Fruit fly (Drosophila melanogaster) whole organism, embryonic: Measurements from ENCODE around the gene RpS30.

ENCODE experiments used
- ATbp ChIP-seq: fragments of 200-800 bp; sonication (Bioruptor generic); optimal IDR thresholded peaks from 2 replicates; lab custom pipeline; 2017; ENCODE audit warnings: missing biosample characterization, mild to moderate bottlenecking, missing genetic modification characterization, missing genetic modification reagents
- Aef1 ChIP-seq: fragments of 200-800 bp; sonication (Bioruptor generic); IDR thresholded peaks from 3 replicates; pipeline ENCODE4 v1.3.6; 2022; ENCODE audit warnings: missing biosample characterization, missing genetic modification characterization
- CG10209 ChIP-seq: fragments of 200-800 bp; sonication (Bioruptor generic); optimal IDR thresholded peaks from 3 replicates; lab custom pipeline; 2017; ENCODE audit warnings: missing biosample characterization, mild to moderate bottlenecking, missing genetic modification characterization, missing genetic modification reagents
- CG12236 ChIP-seq: fragments of 200-800 bp; sonication (Bioruptor generic); optimal IDR thresholded peaks from 2 replicates; lab custom pipeline; 2016; ENCODE audit warnings: missing biosample characterization, missing genetic modification characterization
- CG1233 ChIP-seq: fragments of 200-800 bp; sonication (Bioruptor generic); optimal IDR thresholded peaks from 4 replicates; lab custom pipeline; 2018; ENCODE audit warnings: missing biosample characterization, mild to moderate bottlenecking, missing genetic modification characterization
- CG14860 ChIP-seq: fragments of 200-800 bp; sonication (Bioruptor generic); IDR thresholded peaks from 3 replicates; pipeline ENCODE4 v1.3.6; 2022; ENCODE audit warnings: missing biosample characterization, missing genetic modification characterization; ENCODE audit not compliant: partially characterized antibody
- CG1603 ChIP-seq: fragments of 200-800 bp; sonication (Bioruptor generic); optimal IDR thresholded peaks from 2 replicates; lab custom pipeline; 2019; ENCODE audit warnings: missing biosample characterization, mild to moderate bottlenecking, missing genetic modification characterization, moderate library complexity
- CG17568 ChIP-seq: fragments of 200-800 bp; sonication (Bioruptor generic); optimal IDR thresholded peaks from 2 replicates; lab custom pipeline; 2018; ENCODE audit warnings: missing biosample characterization, mild to moderate bottlenecking, missing genetic modification characterization, moderate library complexity
- CG17912 ChIP-seq: fragments of 200-800 bp; sonication (Bioruptor generic); optimal IDR thresholded peaks from 2 replicates; lab custom pipeline; 2018; ENCODE audit warnings: missing biosample characterization, mild to moderate bottlenecking, missing genetic modification characterization
- CG2678 ChIP-seq: fragments of 200-800 bp; sonication (Bioruptor generic); optimal IDR thresholded peaks from 3 replicates; lab custom pipeline; 2019; ENCODE audit warnings: missing biosample characterization, mild to moderate bottlenecking, missing genetic modification characterization, moderate library complexity
- CG3065 ChIP-seq: fragments of 200-800 bp; sonication (Bioruptor generic); optimal IDR thresholded peaks from 2 replicates; lab custom pipeline; 2016; ENCODE audit warnings: missing biosample characterization, missing genetic modification characterization
- CG34422 ChIP-seq: fragments of 200-800 bp; sonication (Bioruptor generic); IDR thresholded peaks from 3 replicates; pipeline ENCODE4 v1.3.6; 2022; ENCODE audit warnings: missing biosample characterization, missing genetic modification characterization
- CG4282 ChIP-seq: fragments of 200-800 bp; sonication (Bioruptor generic); optimal IDR thresholded peaks from 2 replicates; lab custom pipeline; 2016; ENCODE audit warnings: missing biosample characterization, missing genetic modification characterization
- CG4730 ChIP-seq: fragments of 200-800 bp; sonication (Bioruptor generic); IDR thresholded peaks from 2 replicates; pipeline ENCODE4 v1.3.6; 2022; ENCODE audit warnings: missing biosample characterization, missing genetic modification characterization
- CG6683 ChIP-seq: fragments of 200-800 bp; sonication (Bioruptor generic); optimal IDR thresholded peaks from 2 replicates; lab custom pipeline; 2017; ENCODE audit warnings: missing biosample characterization, mild to moderate bottlenecking, missing genetic modification characterization, missing genetic modification reagents
- CG6791 ChIP-seq: fragments of 200-800 bp; sonication (Bioruptor generic); IDR thresholded peaks from 3 replicates; pipeline ENCODE4 v1.3.6; 2022; ENCODE audit warnings: missing biosample characterization, missing genetic modification characterization; ENCODE audit not compliant: partially characterized antibody
- CG7372 ChIP-seq: fragments of 200-800 bp; sonication (Bioruptor generic); IDR thresholded peaks from 2 replicates; pipeline ENCODE4 v1.3.6; 2022; ENCODE audit warnings: missing biosample characterization, missing genetic modification characterization
- CG7928 ChIP-seq: fragments of 200-800 bp; sonication (Bioruptor generic); optimal IDR thresholded peaks from 2 replicates; lab custom pipeline; 2017; ENCODE audit warnings: missing biosample characterization, mild to moderate bottlenecking, missing genetic modification characterization
- CG9609 ChIP-seq: fragments of 200-800 bp; sonication (Bioruptor generic); optimal IDR thresholded peaks from 3 replicates; lab custom pipeline; 2016; ENCODE audit warnings: missing biosample characterization, missing genetic modification characterization
- CG9876 ChIP-seq: fragments of 200-800 bp; sonication (Bioruptor generic); optimal IDR thresholded peaks from 2 replicates; lab custom pipeline; 2016; ENCODE audit warnings: missing biosample characterization, missing genetic modification characterization
- CrebB ChIP-seq: fragments of 200-800 bp; sonication (Bioruptor generic); optimal IDR thresholded peaks from 3 replicates; lab custom pipeline; 2018; ENCODE audit warnings: missing biosample characterization, mild to moderate bottlenecking, missing genetic modification characterization
- Oli ChIP-seq: fragments of 200-800 bp; sonication (Bioruptor generic); optimal IDR thresholded peaks from 2 replicates; lab custom pipeline; 2018; ENCODE audit warnings: missing biosample characterization, mild to moderate bottlenecking, missing genetic modification characterization, moderate library complexity
- Poxn ChIP-seq: fragments of 200-800 bp; sonication (Bioruptor generic); IDR thresholded peaks from 2 replicates; pipeline ENCODE4 v1.3.6; 2022; ENCODE audit warnings: missing biosample characterization, missing genetic modification characterization
- Ravus ChIP-seq: fragments of 200-800 bp; sonication (Bioruptor generic); IDR thresholded peaks from 2 replicates; pipeline ENCODE4 v1.3.6; 2022; ENCODE audit warnings: missing biosample characterization, missing genetic modification characterization
- Sin3A ChIP-seq: fragments of >200 bp; optimal IDR thresholded peaks from 2 replicates; lab custom pipeline; 2018
- TFAM ChIP-seq: fragments of 200-800 bp; sonication (Bioruptor generic); optimal IDR thresholded peaks from 2 replicates; lab custom pipeline; 2017; ENCODE audit warnings: missing biosample characterization, missing genetic modification characterization, inconsistent platforms
- YL-1 ChIP-seq: fragments of 200-800 bp; sonication (Bioruptor generic); optimal IDR thresholded peaks from 3 replicates; lab custom pipeline; 2017; ENCODE audit warnings: missing biosample characterization, mild to moderate bottlenecking, missing genetic modification characterization
- bbx ChIP-seq: fragments of 200-800 bp; sonication (Bioruptor generic); IDR thresholded peaks from 2 replicates; pipeline ENCODE4 v1.3.6; 2022; ENCODE audit warnings: missing biosample characterization, missing genetic modification characterization; ENCODE audit not compliant: partially characterized antibody
- bcd ChIP-seq: fragments of 200-800 bp; sonication (Bioruptor generic); optimal IDR thresholded peaks from 2 replicates; lab custom pipeline; 2017; ENCODE audit warnings: missing biosample characterization, mild to moderate bottlenecking, missing genetic modification characterization
- crc ChIP-seq: fragments of 200-800 bp; sonication (Bioruptor generic); optimal IDR thresholded peaks from 2 replicates; lab custom pipeline; 2016; ENCODE audit warnings: missing biosample characterization, missing genetic modification characterization
- crol ChIP-seq: fragments of 200-800 bp; sonication (Bioruptor generic); IDR thresholded peaks from 2 replicates; pipeline ENCODE4 v1.3.6; 2022; ENCODE audit warnings: missing biosample characterization, missing genetic modification characterization
- emc ChIP-seq: fragments of 200-800 bp; sonication (Bioruptor generic); optimal IDR thresholded peaks from 2 replicates; lab custom pipeline; 2016; ENCODE audit warnings: missing biosample characterization, missing genetic modification characterization
- en ChIP-seq: fragments of 200-800 bp; sonication (Bioruptor generic); optimal IDR thresholded peaks from 2 replicates; lab custom pipeline; 2016; ENCODE audit warnings: missing biosample characterization, missing genetic modification characterization
- fd102C ChIP-seq: fragments of 200-800 bp; sonication (Bioruptor generic); optimal IDR thresholded peaks from 2 replicates; lab custom pipeline; 2018; ENCODE audit warnings: missing biosample characterization, mild to moderate bottlenecking, missing genetic modification characterization, moderate library complexity
- fd3F ChIP-seq: fragments of 200-800 bp; sonication (Bioruptor generic); optimal IDR thresholded peaks from 2 replicates; lab custom pipeline; 2018; ENCODE audit warnings: missing biosample characterization, mild to moderate bottlenecking, missing genetic modification characterization, moderate library complexity
- fd96Cb ChIP-seq: fragments of 200-800 bp; sonication (Bioruptor generic); optimal IDR thresholded peaks from 2 replicates; lab custom pipeline; 2018; ENCODE audit warnings: missing biosample characterization, mild to moderate bottlenecking, missing genetic modification characterization, moderate library complexity
- gce ChIP-seq: fragments of 200-800 bp; sonication (Bioruptor generic); IDR thresholded peaks from 3 replicates; pipeline ENCODE4 v1.3.6; 2022; ENCODE audit warnings: missing biosample characterization, missing genetic modification characterization
- gsb-n ChIP-seq: fragments of 200-800 bp; sonication (Bioruptor generic); optimal IDR thresholded peaks from 3 replicates; lab custom pipeline; 2018; ENCODE audit warnings: missing biosample characterization, mild to moderate bottlenecking, missing genetic modification characterization
- inv ChIP-seq: fragments of 200-800 bp; sonication (Bioruptor generic); IDR thresholded peaks from 2 replicates; pipeline ENCODE4 v1.3.6; 2022; ENCODE audit warnings: missing biosample characterization, missing genetic modification characterization; ENCODE audit not compliant: partially characterized antibody
- lmd ChIP-seq: fragments of 200-800 bp; sonication (Bioruptor generic); IDR thresholded peaks from 2 replicates; pipeline ENCODE4 v1.3.6; 2022; ENCODE audit warnings: missing biosample characterization, missing genetic modification characterization
- nerfin-2 ChIP-seq: fragments of 200-800 bp; sonication (Bioruptor generic); IDR thresholded peaks from 2 replicates; pipeline ENCODE4 v1.3.6; 2022; ENCODE audit warnings: missing biosample characterization, missing genetic modification characterization; ENCODE audit not compliant: partially characterized antibody
- nmo ChIP-seq: fragments of 200-800 bp; sonication (Bioruptor generic); optimal IDR thresholded peaks from 2 replicates; lab custom pipeline; 2018; ENCODE audit warnings: missing biosample characterization, mild to moderate bottlenecking, missing genetic modification characterization, moderate library complexity
- psq ChIP-seq: fragments of 200-800 bp; sonication (Bioruptor generic); optimal IDR thresholded peaks from 2 replicates; lab custom pipeline; 2017; ENCODE audit warnings: missing biosample characterization, missing genetic modification characterization
- ro ChIP-seq: fragments of 200-800 bp; sonication (Bioruptor generic); IDR thresholded peaks from 2 replicates; pipeline ENCODE4 v1.3.6; 2022; ENCODE audit warnings: missing biosample characterization, missing genetic modification characterization
- schlank ChIP-seq: fragments of 200-800 bp; sonication (Bioruptor generic); optimal IDR thresholded peaks from 2 replicates; lab custom pipeline; 2018; ENCODE audit warnings: missing biosample characterization, mild to moderate bottlenecking, missing genetic modification characterization
- sima ChIP-seq: fragments of 200-800 bp; sonication (Bioruptor generic); optimal IDR thresholded peaks from 2 replicates; lab custom pipeline; 2016; ENCODE audit warnings: missing biosample characterization, missing genetic modification characterization
- sob ChIP-seq: fragments of 200-800 bp; sonication (Bioruptor generic); IDR thresholded peaks from 2 replicates; pipeline ENCODE4 v1.3.6; 2022; ENCODE audit warnings: missing biosample characterization, missing genetic modification characterization
- sug ChIP-seq: fragments of 200-800 bp; optimal IDR thresholded peaks from 2 replicates; lab custom pipeline; 2019; ENCODE audit warnings: missing biosample characterization, mild to moderate bottlenecking, missing genetic modification characterization, moderate library complexity
- tna ChIP-seq: fragments of 200-800 bp; sonication (Bioruptor generic); IDR thresholded peaks from 2 replicates; pipeline ENCODE4 v1.3.6; 2022; ENCODE audit warnings: missing biosample characterization, missing genetic modification characterization; ENCODE audit not compliant: partially characterized antibody
- zen ChIP-seq: fragments of 200-800 bp; sonication (Bioruptor generic); optimal IDR thresholded peaks from 3 replicates; lab custom pipeline; 2018; ENCODE audit warnings: missing biosample characterization, mild to moderate bottlenecking, missing genetic modification characterization, moderate library complexity

The RpS30 gene

dm6 chr3R:20829416-20830131, 20.7 kb upstream of the RpS30 start (continued):
- TF ChIP-seq fd96Cb (tag; lab: Kevin White, UChicago) (peak; percentile 17), Poxn (no peak), CG9609 (GFP tag; lab: Kevin White, UChicago) (no peak), psq (GFP tag; lab: Kevin White, UChicago) (no peak), sima (GFP tag; lab: Kevin White, UChicago) (no peak), CG17912 (no peak), CG1603 (tag; lab: Kevin White, UChicago) (peak; percentile 13), CG4730 (no peak), schlank (tag; lab: Kevin White, UChicago) (no peak), CG34422 (GFP tag; lab: Robert Waterston, UW) (peak; percentile 70; the same call in 2 of the 3 replicates), CG4282 (GFP tag; lab: Kevin White, UChicago) (no peak), ATbp (no peak), sug (tag; lab: Kevin White, UChicago) (peak; percentile 77), CG3065 (GFP tag; lab: Kevin White, UChicago) (no peak), CG9876 (GFP tag; lab: Kevin White, UChicago) (no peak), Sin3A (lab: Kevin White, UChicago) (no peak), Oli (tag; lab: Kevin White, UChicago) (peak; percentile 51), CG10209 (GFP tag; lab: Kevin White, UChicago) (peak; percentile 44), CG17568 (no peak), CG7928 (no peak), CG14860 (GFP tag; lab: Robert Waterston, UW) (no peak), nmo (GFP tag; lab: Kevin White, UChicago) (peak; percentile 53), crc (GFP tag; lab: Kevin White, UChicago) (no peak), gce (0 out of 3 replicates have a peak, but pooled peaks have one; percentile 11), ro (GFP tag; lab: Robert Waterston, UW) (no peak), CG1233 (GFP tag; lab: Kevin White, UChicago) (no peak), bcd (GFP tag; lab: Kevin White, UChicago) (peak; percentile 25), Aef1 (GFP tag; lab: Robert Waterston, UW) (no peak), emc (no peak), YL-1 (no peak), CG6791 (GFP tag; lab: Robert Waterston, UW) (peak; percentile 5; the same call in 1 of the 3 replicates), bbx (peak; percentile 50; the same call in 1 of the 2 replicates), nerfin-2 (GFP tag; lab: Robert Waterston, UW) (no peak), lmd (GFP tag; lab: Robert Waterston, UW) (peak; percentile 9; the same call in 1 of the 2 replicates), TFAM (GFP tag; lab: Kevin White, UChicago) (no peak), fd3F (GFP tag; lab: Kevin White, UChicago) (no peak), CG2678 (peak; percentile 63), inv (GFP tag; lab: Robert Waterston, UW) (no peak), zen (tag; lab: Kevin White, UChicago) (no peak), CG6683 (GFP tag; lab: Kevin White, UChicago) (no peak), CG7372 (no peak), crol (peak; percentile 99), en (GFP tag; lab: Kevin White, UChicago) (no peak), sob (GFP tag; lab: Robert Waterston, UW) (peak; percentile 59; the same call in 1 of the 2 replicates), fd102C (GFP tag; lab: Kevin White, UChicago) (no peak), Ravus (GFP tag; lab: Robert Waterston, UW) (no peak), tna (GFP tag; lab: Robert Waterston, UW) (no peak), gsb-n (tag; lab: Kevin White, UChicago) (no peak), CG12236 (GFP tag; lab: Kevin White, UChicago) (no peak), CrebB (tag; lab: Kevin White, UChicago) (peak; percentile 17)
